Worm (Caenorhabditis elegans): ENCODE results near the gene D2024.5.

DNA sequence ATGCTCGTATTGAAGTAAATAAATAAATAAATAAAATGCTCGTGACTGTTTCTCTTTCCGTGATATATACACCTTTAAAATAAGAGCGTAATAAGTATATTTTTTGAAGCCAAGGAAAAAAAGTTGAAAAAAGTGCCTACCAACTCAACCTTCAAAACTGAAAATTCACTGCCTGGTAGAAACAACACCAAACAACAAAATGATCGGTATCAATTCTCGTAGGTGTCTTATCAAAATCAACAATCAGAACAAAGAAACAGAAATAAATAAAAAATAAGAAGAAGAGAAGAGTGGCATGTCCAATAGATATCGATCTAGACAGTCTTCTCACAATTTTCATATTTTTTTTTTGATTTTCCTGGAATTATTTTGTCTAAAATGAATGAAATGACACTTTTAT is 15.8 kb upstream of the D2024.5 start, which contains the start of gene afmd-1:
- TF ChIP-seq tra-4 (tag; optimal IDR thresholded peaks at IDR 0.05) (no peak), sea-1 (GFP tag; conservative IDR thresholded peaks at IDR 0.05) (no peak), flt-1 (GFP tag; IDR thresholded peaks at IDR 0.05) (no peak), ama-1 (optimal IDR thresholded peaks at IDR 0.05) (no peak), hnd-1 (tag; optimal IDR thresholded peaks at IDR 0.05) (no peak), hmbx-1 (tag; optimal IDR thresholded peaks at IDR 0.05) (no peak), scrt-1 (GFP tag; IDR thresholded peaks at IDR 0.05) (no peak), tbx-11 (GFP tag; IDR thresholded peaks at IDR 0.05) (no peak), B0310.2 (tag; optimal IDR thresholded peaks at IDR 0.05) (no peak), ceh-13 (GFP tag; optimal IDR thresholded peaks at IDR 0.05) (no peak), F13C5.2 (tag; optimal IDR thresholded peaks at IDR 0.05) (no peak), aly-1 (tag; optimal IDR thresholded peaks at IDR 0.05) (no peak), ets-7 (tag; optimal IDR thresholded peaks at IDR 0.05) (no peak)
